Fruit fly (Drosophila melanogaster) whole organism, embryonic: Measurements from ENCODE around the gene Lim3.

Source experiments
- Bdp1 ChIP-seq: fragments of 200-800 bp; sonication (Bioruptor generic); optimal IDR thresholded peaks from 3 replicates; lab custom pipeline; 2016; ENCODE audit warnings: missing biosample characterization, missing genetic modification characterization
- Blimp-1 ChIP-seq: fragments of 200-800 bp; sonication (Bioruptor generic); optimal IDR thresholded peaks from 3 replicates; lab custom pipeline; 2018; ENCODE audit warnings: missing biosample characterization, missing genetic modification characterization, mild to moderate bottlenecking, moderate library complexity, missing genetic modification reagents
- CG1024 ChIP-seq: fragments of 200-800 bp; sonication (Bioruptor generic); IDR thresholded peaks from 2 replicates; pipeline ENCODE4 v1.3.6; 2022; ENCODE audit warnings: missing biosample characterization, missing genetic modification characterization
- CG10654 ChIP-seq: fragments of 200-800 bp; sonication (Bioruptor generic); optimal IDR thresholded peaks from 2 replicates; lab custom pipeline; 2016; ENCODE audit warnings: missing biosample characterization, missing genetic modification characterization
- CG11398 ChIP-seq: fragments of 200-800 bp; sonication (Bioruptor generic); optimal IDR thresholded peaks from 2 replicates; lab custom pipeline; 2016; ENCODE audit warnings: missing biosample characterization, missing genetic modification characterization
- CG15073 ChIP-seq: fragments of 200-800 bp; sonication (Bioruptor generic); optimal IDR thresholded peaks from 2 replicates; lab custom pipeline; 2016; ENCODE audit warnings: missing biosample characterization, missing genetic modification characterization
- CG15696 ChIP-seq: fragments of 200-800 bp; sonication (Bioruptor generic); optimal IDR thresholded peaks from 2 replicates; lab custom pipeline; 2019; ENCODE audit warnings: missing biosample characterization, mild to moderate bottlenecking, missing genetic modification characterization, moderate library complexity
- CG1647 ChIP-seq: fragments of 200-800 bp; sonication (Bioruptor generic); optimal IDR thresholded peaks from 3 replicates; lab custom pipeline; 2016; ENCODE audit warnings: missing biosample characterization, missing genetic modification characterization
- CG17385 ChIP-seq: fragments of 200-800 bp; sonication (Bioruptor generic); optimal IDR thresholded peaks from 3 replicates; lab custom pipeline; 2018; ENCODE audit warnings: missing biosample characterization, mild to moderate bottlenecking, missing genetic modification characterization
- CG17802 ChIP-seq: fragments of 200-800 bp; sonication (Bioruptor generic); optimal IDR thresholded peaks from 2 replicates; lab custom pipeline; 2018; ENCODE audit warnings: missing biosample characterization, mild to moderate bottlenecking, missing genetic modification characterization, moderate library complexity
- CG17829 ChIP-seq: fragments of 200-800 bp; optimal IDR thresholded peaks from 2 replicates; lab custom pipeline; 2019; ENCODE audit warnings: missing biosample characterization, mild to moderate bottlenecking, missing genetic modification characterization, moderate library complexity
- CG17912 ChIP-seq: fragments of 200-800 bp; sonication (Bioruptor generic); optimal IDR thresholded peaks from 2 replicates; lab custom pipeline; 2018; ENCODE audit warnings: missing biosample characterization, mild to moderate bottlenecking, missing genetic modification characterization
- CG2129 ChIP-seq: fragments of 200-800 bp; sonication (Bioruptor generic); IDR thresholded peaks from 2 replicates; pipeline ENCODE4 v1.3.6; 2022; ENCODE audit warnings: missing biosample characterization, missing genetic modification characterization; ENCODE audit not compliant: partially characterized antibody
- CG2875 ChIP-seq: fragments of 200-800 bp; sonication (Bioruptor generic); optimal IDR thresholded peaks from 2 replicates; lab custom pipeline; 2017; ENCODE audit warnings: missing biosample characterization, mild to moderate bottlenecking, missing genetic modification characterization, missing genetic modification reagents
- CG3847 ChIP-seq: fragments of 200-800 bp; sonication (Bioruptor generic); IDR thresholded peaks from 2 replicates; pipeline ENCODE4 v1.3.6; 2022; ENCODE audit warnings: missing biosample characterization, missing genetic modification characterization
- CG43689 ChIP-seq: fragments of 200-800 bp; sonication (Bioruptor generic); IDR thresholded peaks from 2 replicates; pipeline ENCODE4 v1.3.6; 2022; ENCODE audit warnings: missing biosample characterization, missing genetic modification characterization
- CG5953 ChIP-seq: fragments of 200-800 bp; sonication (Bioruptor generic); IDR thresholded peaks from 2 replicates; pipeline ENCODE4 v1.3.6; 2022; ENCODE audit warnings: missing biosample characterization, missing genetic modification characterization
- CG7786 ChIP-seq: fragments of 200-800 bp; sonication (Bioruptor generic); optimal IDR thresholded peaks from 2 replicates; lab custom pipeline; 2016; ENCODE audit warnings: missing biosample characterization, missing genetic modification characterization
- CG7839 ChIP-seq: fragments of 200-800 bp; sonication (Bioruptor generic); optimal IDR thresholded peaks from 3 replicates; lab custom pipeline; 2018; ENCODE audit warnings: missing biosample characterization, mild to moderate bottlenecking, missing genetic modification characterization, moderate library complexity
- CG8924 ChIP-seq: fragments of 200-800 bp; optimal IDR thresholded peaks from 3 replicates; lab custom pipeline; 2019; ENCODE audit warnings: missing biosample characterization, mild to moderate bottlenecking, missing genetic modification characterization, moderate library complexity
- CG9797 ChIP-seq: fragments of 200-800 bp; sonication (Bioruptor generic); optimal IDR thresholded peaks from 3 replicates; lab custom pipeline; 2018; ENCODE audit warnings: missing biosample characterization, mild to moderate bottlenecking, missing genetic modification characterization
- Fer1 ChIP-seq: fragments of 200-800 bp; sonication (Bioruptor generic); optimal IDR thresholded peaks from 2 replicates; lab custom pipeline; 2017; ENCODE audit warnings: missing biosample characterization, mild to moderate bottlenecking, missing genetic modification characterization
- GATAe ChIP-seq: fragments of 200-800 bp; sonication (Bioruptor generic); conservative IDR thresholded peaks from 2 replicates; pipeline ENCODE4 v1.3.6; 2022; ENCODE audit warnings: missing biosample characterization, missing genetic modification characterization
- Gug ChIP-seq: fragments of 200-800 bp; sonication (Bioruptor generic); IDR thresholded peaks from 4 replicates; pipeline ENCODE4 v1.3.6; 2022; ENCODE audit warnings: missing biosample characterization, missing genetic modification characterization
- HLH54F ChIP-seq: fragments of 200-800 bp; sonication (Bioruptor generic); optimal IDR thresholded peaks from 3 replicates; lab custom pipeline; 2016; ENCODE audit warnings: missing biosample characterization, missing genetic modification characterization
- Hsf ChIP-seq: fragments of 200-800 bp; sonication (Bioruptor generic); optimal IDR thresholded peaks from 3 replicates; lab custom pipeline; 2016; ENCODE audit warnings: missing biosample characterization, missing genetic modification characterization
- MBD-R2 ChIP-seq: fragments of 200-800 bp; sonication (Bioruptor generic); IDR thresholded peaks from 2 replicates; pipeline ENCODE4 v1.3.6; 2022; ENCODE audit warnings: missing biosample characterization, missing genetic modification characterization
- NK7.1 ChIP-seq: fragments of 200-800 bp; sonication (Bioruptor generic); optimal IDR thresholded peaks from 3 replicates; lab custom pipeline; 2016; ENCODE audit warnings: missing biosample characterization, missing genetic modification characterization
- Optix ChIP-seq: fragments of 200-800 bp; sonication (Bioruptor generic); IDR thresholded peaks from 3 replicates; pipeline ENCODE4 v1.3.6; 2022; ENCODE audit warnings: missing biosample characterization, missing genetic modification characterization
- Spps ChIP-seq: fragments of 200-800 bp; sonication (Bioruptor generic); optimal IDR thresholded peaks from 2 replicates; lab custom pipeline; 2018; ENCODE audit warnings: missing biosample characterization, mild to moderate bottlenecking, missing genetic modification characterization
- TFAM ChIP-seq: fragments of 200-800 bp; sonication (Bioruptor generic); optimal IDR thresholded peaks from 2 replicates; lab custom pipeline; 2017; ENCODE audit warnings: missing biosample characterization, missing genetic modification characterization, inconsistent platforms
- Vsx1 ChIP-seq: fragments of 200-800 bp; sonication (Bioruptor generic); optimal IDR thresholded peaks from 2 replicates; lab custom pipeline; 2017; ENCODE audit warnings: missing biosample characterization, mild to moderate bottlenecking, missing genetic modification characterization, missing genetic modification reagents
- Xrp1 ChIP-seq: fragments of 200-800 bp; sonication (Bioruptor generic); IDR thresholded peaks from 2 replicates; pipeline ENCODE4 v1.3.6; 2022; ENCODE audit warnings: missing biosample characterization, missing genetic modification characterization
- az2 ChIP-seq: fragments of 200-800 bp; sonication (Bioruptor generic); optimal IDR thresholded peaks from 3 replicates; lab custom pipeline; 2016; ENCODE audit warnings: missing biosample characterization, missing genetic modification characterization
- ci ChIP-seq: fragments of 200-800 bp; sonication (Bioruptor generic); IDR thresholded peaks from 3 replicates; pipeline ENCODE4 v1.3.6; 2022; ENCODE audit warnings: missing biosample characterization, missing genetic modification characterization
- da ChIP-seq: fragments of 200-800 bp; sonication (Bioruptor generic); optimal IDR thresholded peaks from 2 replicates; lab custom pipeline; 2016; ENCODE audit warnings: missing biosample characterization, missing genetic modification characterization
- fd102C ChIP-seq: fragments of 200-800 bp; sonication (Bioruptor generic); optimal IDR thresholded peaks from 2 replicates; lab custom pipeline; 2018; ENCODE audit warnings: missing biosample characterization, mild to moderate bottlenecking, missing genetic modification characterization, moderate library complexity
- ham ChIP-seq: fragments of 200-800 bp; sonication (Bioruptor generic); IDR thresholded peaks from 2 replicates; pipeline ENCODE4 v1.3.6; 2022; ENCODE audit warnings: missing biosample characterization, missing genetic modification characterization
- her ChIP-seq: fragments of 200-800 bp; sonication (Bioruptor generic); optimal IDR thresholded peaks from 2 replicates; lab custom pipeline; 2016; ENCODE audit warnings: missing biosample characterization, missing genetic modification characterization
- klu ChIP-seq: fragments of 200-800 bp; sonication (Bioruptor generic); IDR thresholded peaks from 2 replicates; pipeline ENCODE4 v1.3.6; 2022; ENCODE audit warnings: missing biosample characterization, missing genetic modification characterization
- luna ChIP-seq: fragments of 200-800 bp; sonication (Bioruptor generic); optimal IDR thresholded peaks from 2 replicates; lab custom pipeline; 2016; ENCODE audit warnings: missing biosample characterization, missing genetic modification characterization
- nau ChIP-seq: fragments of 200-800 bp; sonication (Bioruptor generic); optimal IDR thresholded peaks from 3 replicates; lab custom pipeline; 2017; ENCODE audit warnings: missing biosample characterization, mild to moderate bottlenecking, missing genetic modification characterization, missing genetic modification reagents
- pb ChIP-seq: fragments of 200-800 bp; sonication (Bioruptor generic); optimal IDR thresholded peaks from 3 replicates; lab custom pipeline; 2016; ENCODE audit warnings: missing biosample characterization, missing genetic modification characterization
- pfk ChIP-seq: fragments of 200-800 bp; sonication (Bioruptor generic); optimal IDR thresholded peaks from 2 replicates; lab custom pipeline; 2018; ENCODE audit warnings: missing biosample characterization, mild to moderate bottlenecking, missing genetic modification characterization, moderate library complexity
- pros ChIP-seq: fragments of 200-800 bp; sonication (Bioruptor generic); optimal IDR thresholded peaks from 3 replicates; lab custom pipeline; 2019; ENCODE audit warnings: missing biosample characterization, mild to moderate bottlenecking, missing genetic modification characterization, moderate library complexity
- salm ChIP-seq: fragments of 200-800 bp; sonication (Bioruptor generic); optimal IDR thresholded peaks from 2 replicates; lab custom pipeline; 2018; ENCODE audit warnings: missing biosample characterization, mild to moderate bottlenecking, missing genetic modification characterization
- seq ChIP-seq: fragments of 200-800 bp; sonication (Bioruptor generic); IDR thresholded peaks from 2 replicates; pipeline ENCODE4 v1.3.6; 2022; ENCODE audit warnings: missing biosample characterization, missing genetic modification characterization
- sr ChIP-seq: fragments of 200-800 bp; sonication (Bioruptor generic); IDR thresholded peaks from 3 replicates; pipeline ENCODE4 v1.3.6; 2022; ENCODE audit warnings: missing biosample characterization, missing genetic modification characterization
- sug ChIP-seq: fragments of 200-800 bp; optimal IDR thresholded peaks from 2 replicates; lab custom pipeline; 2019; ENCODE audit warnings: missing biosample characterization, mild to moderate bottlenecking, missing genetic modification characterization, moderate library complexity
- tx ChIP-seq: fragments of 200-800 bp; sonication (Bioruptor generic); optimal IDR thresholded peaks from 2 replicates; lab custom pipeline; 2016; ENCODE audit warnings: missing biosample characterization, missing genetic modification characterization
- z ChIP-seq: fragments of 200-800 bp; sonication (Bioruptor generic); IDR thresholded peaks from 3 replicates; pipeline ENCODE4 v1.3.6; 2022; ENCODE audit warnings: missing biosample characterization, missing genetic modification characterization

The Lim3 gene

dm6 chr2L:19051534-19052100 lies 56.6 kb downstream of the Lim3 start, which contains the start of gene Rpn3 (continued):
- peak; percentile 85 for TF ChIP-seq Blimp-1
- TF ChIP-seq CG17802 (tag; lab: Kevin White, UChicago): peak; percentile 54
- peak; percentile 70 for TF ChIP-seq CG1024 (GFP tag; lab: Robert Waterston, UW)
- TF ChIP-seq Optix (GFP tag; lab: Robert Waterston, UW): no peak
- peak; percentile 67 for TF ChIP-seq CG3847
- TF ChIP-seq pb (GFP tag; lab: Kevin White, UChicago): peak; percentile 22
- peak; percentile 75 for TF ChIP-seq tx
- peak; percentile 63 for TF ChIP-seq NK7.1 (GFP tag; lab: Kevin White, UChicago)
- no peak for TF ChIP-seq ham (GFP tag; lab: Robert Waterston, UW)
- peak; percentile 53; the same call in 1 of the 2 replicates for TF ChIP-seq seq (GFP tag; lab: Robert Waterston, UW)
- 0 out of 2 replicates have a peak, but pooled peaks have one; percentile 34 for TF ChIP-seq GATAe (GFP tag; lab: Robert Waterston, UW)
- TF ChIP-seq az2 (GFP tag; lab: Kevin White, UChicago): peak; percentile 91
- TF ChIP-seq MBD-R2 (GFP tag; lab: Robert Waterston, UW): peak; percentile 73
- TF ChIP-seq sr (GFP tag; lab: Robert Waterston, UW): peak; percentile 29; the same call in 1 of the 3 replicates
- no peak for TF ChIP-seq CG9797
- TF ChIP-seq fd102C: peak; percentile 37
- no peak for TF ChIP-seq z
- peak; percentile 68 for TF ChIP-seq salm (tag; lab: Kevin White, UChicago)
- peak; percentile 83 for TF ChIP-seq CG7786 (GFP tag; lab: Kevin White, UChicago)
- peak; percentile 54 for TF ChIP-seq CG1647
- TF ChIP-seq Bdp1 (GFP tag; lab: Kevin White, UChicago): peak; percentile 67
- TF ChIP-seq luna (GFP tag; lab: Kevin White, UChicago): peak; percentile 24
- TF ChIP-seq nau (GFP tag; lab: Kevin White, UChicago): no peak
- TF ChIP-seq CG15073 (GFP tag; lab: Kevin White, UChicago): peak; percentile 46
- peak; percentile 28; the same call in 1 of the 2 replicates for TF ChIP-seq CG2129 (GFP tag; lab: Robert Waterston, UW)
- TF ChIP-seq CG15696 (tag; lab: Kevin White, UChicago): peak; percentile 66
- TF ChIP-seq CG10654 (GFP tag; lab: Kevin White, UChicago): peak; percentile 83
- peak; percentile 92 for TF ChIP-seq Hsf
- TF ChIP-seq TFAM (GFP tag; lab: Kevin White, UChicago): peak; percentile 32
- peak; percentile 62 for TF ChIP-seq her (GFP tag; lab: Kevin White, UChicago)
- TF ChIP-seq CG7839 (tag; lab: Kevin White, UChicago): peak; percentile 82
- no peak for TF ChIP-seq CG17912 (GFP tag; lab: Kevin White, UChicago)
- TF ChIP-seq klu (GFP tag; lab: Robert Waterston, UW): peak; percentile 68; the same call in 1 of the 2 replicates
- peak; percentile 51 for TF ChIP-seq CG11398 (GFP tag; lab: Kevin White, UChicago)
- peak; percentile 75 for TF ChIP-seq Fer1 (GFP tag; lab: Kevin White, UChicago)
- TF ChIP-seq Gug (GFP tag; lab: Robert Waterston, UW): peak; percentile 57; the same call in 3 of the 4 replicates
- peak; percentile 85 for TF ChIP-seq CG5953 (GFP tag; lab: Robert Waterston, UW)
- TF ChIP-seq CG43689 (GFP tag; lab: Robert Waterston, UW): peak; percentile 62
- peak; percentile 85 for TF ChIP-seq HLH54F (GFP tag; lab: Kevin White, UChicago)
- TF ChIP-seq Xrp1: peak; percentile 93
- TF ChIP-seq Spps (tag; lab: Kevin White, UChicago): peak; percentile 75
- no peak for TF ChIP-seq Vsx1
- peak; percentile 66 for TF ChIP-seq sug
- peak; percentile 82 for TF ChIP-seq CG8924 (tag; lab: Kevin White, UChicago)
- TF ChIP-seq pros: no peak
- TF ChIP-seq pfk (GFP tag; lab: Kevin White, UChicago): no peak
- peak; percentile 62 for TF ChIP-seq CG2875 (GFP tag; lab: Kevin White, UChicago)
- peak; percentile 14 for TF ChIP-seq da (GFP tag; lab: Kevin White, UChicago)
- TF ChIP-seq ci: peak; percentile 89
- peak; percentile 88 for TF ChIP-seq CG17829
- peak; percentile 97 for TF ChIP-seq CG17385
